Fruit fly (Drosophila melanogaster) whole organism, embryonic: ENCODE results near the gene Ugt37A2.

Experiments used
- Abd-B ChIP-seq: fragments of 200-800 bp; sonication (Bioruptor generic); optimal IDR thresholded peaks from 2 replicates; lab custom pipeline; 2018; ENCODE audit warnings: missing biosample characterization, mild to moderate bottlenecking, missing genetic modification characterization, moderate library complexity
- CG10209 ChIP-seq: fragments of 200-800 bp; sonication (Bioruptor generic); optimal IDR thresholded peaks from 3 replicates; lab custom pipeline; 2017; ENCODE audit warnings: missing biosample characterization, mild to moderate bottlenecking, missing genetic modification characterization, missing genetic modification reagents
- CG10543 ChIP-seq: fragments of 200-800 bp; sonication (Bioruptor generic); optimal IDR thresholded peaks from 3 replicates; lab custom pipeline; 2017; ENCODE audit warnings: missing biosample characterization, mild to moderate bottlenecking, missing genetic modification characterization, moderate library complexity
- CG11504 ChIP-seq: fragments of 200-800 bp; sonication (Bioruptor generic); optimal IDR thresholded peaks from 3 replicates; lab custom pipeline; 2019; ENCODE audit warnings: missing biosample characterization, mild to moderate bottlenecking, missing genetic modification characterization, moderate library complexity
- CG12391 ChIP-seq: fragments of 200-800 bp; sonication (Bioruptor generic); optimal IDR thresholded peaks from 3 replicates; lab custom pipeline; 2018; ENCODE audit warnings: missing biosample characterization, mild to moderate bottlenecking, missing genetic modification characterization, moderate library complexity
- CG13424 ChIP-seq: fragments of 200-800 bp; sonication (Bioruptor generic); optimal IDR thresholded peaks from 2 replicates; lab custom pipeline; 2019; ENCODE audit warnings: missing biosample characterization, mild to moderate bottlenecking, missing genetic modification characterization, moderate library complexity
- CG13894 ChIP-seq: fragments of 200-800 bp; sonication (Bioruptor generic); optimal IDR thresholded peaks from 3 replicates; lab custom pipeline; 2018; ENCODE audit warnings: missing biosample characterization, mild to moderate bottlenecking, missing genetic modification characterization, moderate library complexity
- CG15269 ChIP-seq: fragments of 200-800 bp; sonication (Bioruptor generic); optimal IDR thresholded peaks from 2 replicates; lab custom pipeline; 2018; ENCODE audit warnings: missing biosample characterization, mild to moderate bottlenecking, missing genetic modification characterization, moderate library complexity
- CG15696 ChIP-seq: fragments of 200-800 bp; sonication (Bioruptor generic); optimal IDR thresholded peaks from 2 replicates; lab custom pipeline; 2019; ENCODE audit warnings: missing biosample characterization, mild to moderate bottlenecking, missing genetic modification characterization, moderate library complexity
- CG17385 ChIP-seq: fragments of 200-800 bp; sonication (Bioruptor generic); optimal IDR thresholded peaks from 3 replicates; lab custom pipeline; 2018; ENCODE audit warnings: missing biosample characterization, mild to moderate bottlenecking, missing genetic modification characterization
- CG18262 ChIP-seq: fragments of 200-800 bp; optimal IDR thresholded peaks from 3 replicates; lab custom pipeline; 2019; ENCODE audit warnings: missing biosample characterization, mild to moderate bottlenecking, missing genetic modification characterization, moderate library complexity
- CG18599 ChIP-seq: fragments of 200-800 bp; sonication (Bioruptor generic); optimal IDR thresholded peaks from 3 replicates; lab custom pipeline; 2017; ENCODE audit warnings: missing biosample characterization, missing genetic modification characterization, mild to moderate bottlenecking, moderate library complexity, missing genetic modification reagents
- CG2889 ChIP-seq: fragments of 200-800 bp; sonication (Bioruptor generic); IDR thresholded peaks from 3 replicates; pipeline ENCODE4 v1.3.6; 2022; ENCODE audit warnings: missing biosample characterization, missing genetic modification characterization
- CG31388 ChIP-seq: fragments of 200-800 bp; sonication (Bioruptor generic); optimal IDR thresholded peaks from 2 replicates; lab custom pipeline; 2016; ENCODE audit warnings: missing biosample characterization, missing genetic modification characterization
- CG3281 ChIP-seq: fragments of 200-800 bp; sonication (Bioruptor generic); optimal IDR thresholded peaks from 3 replicates; lab custom pipeline; 2017; ENCODE audit warnings: missing biosample characterization, mild to moderate bottlenecking, missing genetic modification characterization
- CG4360 ChIP-seq: fragments of 200-800 bp; sonication (Bioruptor generic); IDR thresholded peaks from 2 replicates; pipeline ENCODE4 v1.3.6; 2022; ENCODE audit warnings: missing biosample characterization, missing genetic modification characterization
- CG6654 ChIP-seq: fragments of 200-800 bp; sonication (Bioruptor generic); optimal IDR thresholded peaks from 2 replicates; lab custom pipeline; 2017; ENCODE audit warnings: missing biosample characterization, mild to moderate bottlenecking, missing genetic modification characterization
- CG6689 ChIP-seq: fragments of 200-800 bp; sonication (Bioruptor generic); IDR thresholded peaks from 2 replicates; pipeline ENCODE4 v1.3.6; 2022; ENCODE audit warnings: missing biosample characterization, missing genetic modification characterization
- CG9215 ChIP-seq: fragments of 200-800 bp; sonication (Bioruptor generic); IDR thresholded peaks from 2 replicates; pipeline ENCODE4 v1.3.6; 2022; ENCODE audit warnings: missing biosample characterization, missing genetic modification characterization
- CG9932 ChIP-seq: fragments of 200-800 bp; sonication (Bioruptor generic); IDR thresholded peaks from 2 replicates; pipeline ENCODE4 v1.3.6; 2022; ENCODE audit warnings: missing biosample characterization, missing genetic modification characterization
- Dip3 ChIP-seq: fragments of 200-800 bp; sonication (Bioruptor generic); optimal IDR thresholded peaks from 3 replicates; lab custom pipeline; 2016; ENCODE audit warnings: missing biosample characterization, missing genetic modification characterization
- Ets65A ChIP-seq: fragments of 200-800 bp; sonication (Bioruptor generic); peaks from one replicate; lab custom pipeline; 2016; ENCODE audit warnings: missing biosample characterization, missing genetic modification characterization
- Hr51 ChIP-seq, 2 experiments: fragments of 200-800 bp; sonication (Bioruptor generic); optimal IDR thresholded peaks; 2 replicates in 1 of 2; 3 replicates in 1 of 2; lab custom pipeline; 2016 to 2018; ENCODE audit warnings: missing biosample characterization in 2 of 2, missing genetic modification characterization in 2 of 2, mild to moderate bottlenecking in 1 of 2, moderate library complexity in 1 of 2
- Hr78 ChIP-seq, 2 experiments: fragments of 200-800 bp in 1 of 2; fragments of >200 bp in 1 of 2; sonication (Bioruptor generic) in 1 of 2; optimal IDR thresholded peaks; 2 replicates each; lab custom pipeline; 2017 to 2019; ENCODE audit warnings: missing biosample characterization in 2 of 2, missing genetic modification characterization in 2 of 2, mild to moderate bottlenecking in 1 of 2, moderate library complexity in 1 of 2
- Neu2 ChIP-seq: fragments of 200-800 bp; sonication (Bioruptor generic); optimal IDR thresholded peaks from 3 replicates; lab custom pipeline; 2016; ENCODE audit warnings: missing biosample characterization, missing genetic modification characterization, borderline replicate concordance
- Nf-YB ChIP-seq: fragments of 200-800 bp; sonication (Bioruptor generic); optimal IDR thresholded peaks from 3 replicates; lab custom pipeline; 2019; ENCODE audit warnings: missing biosample characterization, mild to moderate bottlenecking, missing genetic modification characterization, moderate library complexity
- Nf-YC ChIP-seq: fragments of 200-800 bp; optimal IDR thresholded peaks from 3 replicates; lab custom pipeline; 2019; ENCODE audit warnings: missing biosample characterization, mild to moderate bottlenecking, missing genetic modification characterization, moderate library complexity
- Oli ChIP-seq: fragments of 200-800 bp; sonication (Bioruptor generic); optimal IDR thresholded peaks from 2 replicates; lab custom pipeline; 2018; ENCODE audit warnings: missing biosample characterization, mild to moderate bottlenecking, missing genetic modification characterization, moderate library complexity
- Pdp1 ChIP-seq, 2 experiments: fragments of 200-800 bp; sonication (Bioruptor generic); optimal IDR thresholded peaks; 3 replicates each; lab custom pipeline; 2016; ENCODE audit warnings: missing biosample characterization in 2 of 2, missing genetic modification characterization in 2 of 2, mild to moderate bottlenecking in 1 of 2, moderate library complexity in 1 of 2
- Ptx1 ChIP-seq: fragments of 200-800 bp; sonication (Bioruptor generic); IDR thresholded peaks from 2 replicates; pipeline ENCODE4 v1.3.6; 2022; ENCODE audit warnings: missing biosample characterization, missing genetic modification characterization
- Taf1 ChIP-seq: fragments of 200-800 bp; sonication (Bioruptor generic); IDR thresholded peaks from 2 replicates; pipeline ENCODE4 v1.3.6; 2022; ENCODE audit warnings: missing biosample characterization, missing genetic modification characterization
- Vsx1 ChIP-seq: fragments of 200-800 bp; sonication (Bioruptor generic); optimal IDR thresholded peaks from 2 replicates; lab custom pipeline; 2017; ENCODE audit warnings: missing biosample characterization, mild to moderate bottlenecking, missing genetic modification characterization, missing genetic modification reagents
- bcd ChIP-seq: fragments of 200-800 bp; sonication (Bioruptor generic); optimal IDR thresholded peaks from 2 replicates; lab custom pipeline; 2017; ENCODE audit warnings: missing biosample characterization, mild to moderate bottlenecking, missing genetic modification characterization
- chif ChIP-seq, 2 experiments: fragments of 200-800 bp; sonication (Bioruptor generic); optimal IDR thresholded peaks; 3 replicates each; lab custom pipeline; 2016; ENCODE audit warnings: missing biosample characterization in 2 of 2, missing genetic modification characterization in 2 of 2
- ftz-f1 ChIP-seq: fragments of 200-800 bp; sonication (Bioruptor generic); optimal IDR thresholded peaks from 2 replicates; lab custom pipeline; 2016; ENCODE audit warnings: missing biosample characterization, missing genetic modification characterization
- gcm2 ChIP-seq: fragments of 200-800 bp; sonication (Bioruptor generic); optimal IDR thresholded peaks from 2 replicates; lab custom pipeline; 2016; ENCODE audit warnings: missing biosample characterization, missing genetic modification characterization
- gem ChIP-seq: fragments of 200-800 bp; sonication (Bioruptor generic); optimal IDR thresholded peaks from 2 replicates; lab custom pipeline; 2019; ENCODE audit warnings: missing biosample characterization, mild to moderate bottlenecking, missing genetic modification characterization, moderate library complexity
- grau ChIP-seq: fragments of 200-800 bp; optimal IDR thresholded peaks from 3 replicates; lab custom pipeline; 2019; ENCODE audit warnings: missing biosample characterization, mild to moderate bottlenecking, missing genetic modification characterization, moderate library complexity
- kah ChIP-seq: fragments of 200-800 bp; sonication (Bioruptor generic); optimal IDR thresholded peaks from 2 replicates; lab custom pipeline; 2018; ENCODE audit warnings: missing biosample characterization, mild to moderate bottlenecking, missing genetic modification characterization
- lab ChIP-seq: fragments of 200-800 bp; sonication (Bioruptor generic); optimal IDR thresholded peaks from 3 replicates; lab custom pipeline; 2017; ENCODE audit warnings: missing biosample characterization, missing genetic modification characterization, mild to moderate bottlenecking, moderate library complexity, missing genetic modification reagents
- lilli ChIP-seq: fragments of 200-800 bp; sonication (Bioruptor generic); optimal IDR thresholded peaks from 3 replicates; lab custom pipeline; 2016; ENCODE audit warnings: missing biosample characterization, missing genetic modification characterization
- pan ChIP-seq, 4 experiments: fragments of >200 bp in 3 of 4; fragments of 200-800 bp in 1 of 4; sonication (Bioruptor generic) in 1 of 4; optimal IDR thresholded peaks in 3 of 4; IDR thresholded peaks in 1 of 4; 2 replicates each; pipeline versions ENCODE4 v1.3.6 to Lab custom; 2017 to 2022; ENCODE audit warnings: missing biosample characterization in 2 of 4, missing genetic modification characterization in 2 of 4, mixed read lengths in 1 of 4
- prd ChIP-seq, 3 experiments: fragments of >200 bp in 2 of 3; fragments of 200-800 bp in 1 of 3; sonication (Bioruptor generic) in 1 of 3; optimal IDR thresholded peaks in 2 of 3; IDR thresholded peaks in 1 of 3; 2 replicates in 2 of 3; 3 replicates in 1 of 3; pipeline versions ENCODE4 v1.3.6 to Lab custom; 2017 to 2022; ENCODE audit warnings: missing biosample characterization in 1 of 3, missing genetic modification characterization in 1 of 3
- sisA ChIP-seq: fragments of 200-800 bp; sonication (Bioruptor generic); IDR thresholded peaks from 2 replicates; pipeline ENCODE4 v1.3.6; 2022; ENCODE audit warnings: missing biosample characterization, missing genetic modification characterization
- slbo ChIP-seq: fragments of 200-800 bp; sonication (Bioruptor generic); IDR thresholded peaks from 2 replicates; pipeline ENCODE4 v1.3.6; 2022; ENCODE audit warnings: missing biosample characterization, missing genetic modification characterization
- stc ChIP-seq: fragments of 200-800 bp; sonication (Bioruptor generic); IDR thresholded peaks from 2 replicates; pipeline ENCODE4 v1.3.6; 2022; ENCODE audit warnings: missing biosample characterization, missing genetic modification characterization
- ttk ChIP-seq: fragments of 200-800 bp; sonication (Bioruptor generic); IDR thresholded peaks from 2 replicates; pipeline ENCODE4 v2.1.2; 2022; ENCODE audit warnings: missing biosample characterization, missing genetic modification characterization
- yki ChIP-seq: fragments of >200 bp; optimal IDR thresholded peaks from 3 replicates; lab custom pipeline; 2018

Ugt37A2 gene

DNA sequence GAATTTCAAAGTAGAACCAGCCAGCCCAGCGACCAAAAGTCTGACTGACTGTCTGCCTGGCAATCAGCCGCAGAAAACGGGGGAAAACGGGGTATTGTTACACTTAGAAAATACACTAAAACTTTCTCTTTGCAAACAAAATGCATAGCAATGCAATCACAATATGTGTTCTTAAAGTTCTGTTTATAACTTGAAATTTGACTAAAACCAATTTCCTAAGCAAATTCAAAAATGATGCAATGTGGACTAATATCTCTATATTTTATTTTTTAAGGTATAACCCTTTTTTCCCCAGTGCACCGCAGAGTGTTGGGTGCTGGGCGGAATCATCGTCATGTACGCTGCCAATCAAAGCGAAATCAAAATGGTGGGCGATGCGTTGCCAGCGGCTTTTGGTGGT is 11.6 kb downstream of the Ugt37A2 start (continued):
- TF ChIP-seq chif (GFP tag; optimal IDR thresholded peaks at IDR 0.05; lab: Kevin White, UChicago) (no peak), sisA (0 out of 2 replicates have a peak, but pooled peaks have one; percentile 33), CG15696 (tag; lab: Kevin White, UChicago) (no peak), Hr51 (GFP tag; optimal IDR thresholded peaks at IDR 0.05; lab: Kevin White, UChicago) (peak in 1 of 2 experiments; percentile 50), Neu2 (GFP tag; lab: Kevin White, UChicago) (no peak), slbo (GFP tag; lab: Robert Waterston, UW) (peak; percentile 38; the same call in 1 of the 2 replicates), CG10209 (GFP tag; lab: Kevin White, UChicago) (peak; percentile 24), CG13894 (no peak), pan (optimal IDR thresholded peaks at IDR 0.05; lab: Kevin White, UChicago) (no peak), pan (GFP tag; optimal IDR thresholded peaks at IDR 0.05 in 1 of 2, IDR thresholded peaks at IDR 0.05 in 1 of 2) (peak in 1 of 2 experiments; percentile 12), ttk (GFP tag; lab: Robert Waterston, UW) (peak; percentile 35; the same call in 1 of the 2 replicates), CG18262 (no peak), CG6689 (GFP tag; lab: Robert Waterston, UW) (peak; percentile 9; the same call in 1 of the 2 replicates), gem (tag; lab: Kevin White, UChicago) (peak; percentile 65), Abd-B (GFP tag; lab: Kevin White, UChicago) (peak; percentile 31), CG9932 (GFP tag; lab: Robert Waterston, UW) (0 out of 2 replicates have a peak, but pooled peaks have one; percentile 11), stc (no peak), gcm2 (GFP tag; lab: Kevin White, UChicago) (no peak), CG6654 (GFP tag; lab: Kevin White, UChicago) (no peak), Oli (tag; lab: Kevin White, UChicago) (peak; percentile 6), CG12391 (tag; lab: Kevin White, UChicago) (no peak), CG17385 (GFP tag; lab: Kevin White, UChicago) (peak; percentile 17), Vsx1 (GFP tag; lab: Kevin White, UChicago) (no peak), Nf-YB (no peak), Nf-YC (tag; lab: Kevin White, UChicago) (no peak), yki (lab: Kevin White, UChicago) (no peak), Ptx1 (GFP tag; lab: Robert Waterston, UW) (peak; percentile 26; the same call in 1 of the 2 replicates), CG4360 (GFP tag; lab: Robert Waterston, UW) (no peak), kah (no peak), CG9215 (GFP tag; lab: Robert Waterston, UW) (peak; percentile 10; the same call in 1 of the 2 replicates), grau (tag; lab: Kevin White, UChicago) (no peak), CG15269 (tag; lab: Kevin White, UChicago) (peak; percentile 43), Taf1 (GFP tag; lab: Robert Waterston, UW) (0 out of 2 replicates have a peak, but pooled peaks have one; percentile 12), Dip3 (GFP tag; lab: Kevin White, UChicago) (no peak), ftz-f1 (GFP tag; lab: Kevin White, UChicago) (no peak), CG11504 (tag; lab: Kevin White, UChicago) (peak; percentile 61), CG31388 (GFP tag; lab: Kevin White, UChicago) (no peak), CG18599 (GFP tag; lab: Kevin White, UChicago) (peak; percentile 69), CG3281 (GFP tag; lab: Kevin White, UChicago) (peak; percentile 18), CG2889 (GFP tag; lab: Robert Waterston, UW) (no peak), prd (optimal IDR thresholded peaks at IDR 0.05; lab: Kevin White, UChicago) (no peak), prd (GFP tag; IDR thresholded peaks at IDR 0.05; lab: Robert Waterston, UW) (0 out of 3 replicates have a peak, but pooled peaks have one; percentile 17), Hr78 (GFP tag; optimal IDR thresholded peaks at IDR 0.05; lab: Kevin White, UChicago) (no peak), lab (GFP tag; lab: Kevin White, UChicago) (peak; percentile 63), Ets65A (GFP tag; lab: Kevin White, UChicago) (peak; percentile 28), CG13424 (tag; lab: Kevin White, UChicago) (peak; percentile 19), lilli (GFP tag; lab: Kevin White, UChicago) (peak; percentile 5), bcd (GFP tag; lab: Kevin White, UChicago) (peak; percentile 10), Pdp1 (GFP tag; optimal IDR thresholded peaks at IDR 0.05; lab: Kevin White, UChicago) (peak in 1 of 2 experiments; percentile 7), CG10543 (GFP tag; lab: Kevin White, UChicago) (no peak)
